Worm (Caenorhabditis elegans) whole organism, L1 larva: ENCODE data around the gene clh-6.

Experiments used
- C04F5.9 ChIP-seq: sonication (generic microtip); optimal IDR thresholded peaks from 2 replicates; lab custom pipeline; 2016; ENCODE audit warnings: missing genetic modification characterization, missing compliant biosample characterization
- C16A3.4 ChIP-seq: fragments of 150-350 bp; optimal IDR thresholded peaks from 2 replicates; lab custom pipeline; 2014; ENCODE audit warnings: missing biosample characterization, missing genetic modification characterization
- F16B12.6 ChIP-seq: fragments of 150-350 bp; optimal IDR thresholded peaks from 2 replicates; lab custom pipeline; 2014; ENCODE audit warnings: missing biosample characterization, missing genetic modification characterization
- Y116A8C.19 ChIP-seq: sonication (generic microtip); optimal IDR thresholded peaks from 2 replicates; lab custom pipeline; 2016; ENCODE audit warnings: missing compliant biosample characterization, missing genetic modification characterization, borderline replicate concordance
- aly-2 ChIP-seq: fragments of 150-350 bp; optimal IDR thresholded peaks from 2 replicates; lab custom pipeline; 2014; ENCODE audit warnings: missing biosample characterization, missing genetic modification characterization
- ama-1 ChIP-seq: fragments of 150-350 bp; optimal IDR thresholded peaks from 2 replicates; lab custom pipeline; 2014
- blmp-1 ChIP-seq: fragments of 150-350 bp; optimal IDR thresholded peaks from 2 replicates; lab custom pipeline; 2014; ENCODE audit warnings: missing biosample characterization, missing genetic modification characterization
- ceh-82 ChIP-seq, 3 experiments: fragments of 150-350 bp in 1 of 3; sonication (generic microtip) in 2 of 3; optimal IDR thresholded peaks; 2 replicates each; lab custom pipeline; 2014 to 2017; ENCODE audit warnings: missing biosample characterization in 3 of 3, missing genetic modification characterization in 3 of 3
- ceh-88 ChIP-seq: fragments of 200-800 bp; sonication (Bioruptor generic); IDR thresholded peaks from 2 replicates; pipeline ENCODE4 v1.3.6; 2022; ENCODE audit warnings: missing genetic modification characterization, missing compliant biosample characterization
- ces-1 ChIP-seq: fragments of 150-350 bp; optimal IDR thresholded peaks from 2 replicates; lab custom pipeline; 2014; ENCODE audit warnings: missing biosample characterization, missing genetic modification reagents, missing genetic modification characterization
- dpl-1 ChIP-seq, 3 experiments: fragments of 150-350 bp in 2 of 3; sonication (generic microtip) in 1 of 3; optimal IDR thresholded peaks; 2 replicates each; lab custom pipeline; 2014 to 2017; ENCODE audit warnings: missing biosample characterization in 3 of 3, missing genetic modification characterization in 3 of 3, missing genetic modification reagents in 3 of 3
- dsc-1 ChIP-seq: sonication (generic microtip); optimal IDR thresholded peaks from 2 replicates; lab custom pipeline; 2016; ENCODE audit warnings: mild to moderate bottlenecking, missing genetic modification characterization, missing compliant biosample characterization
- efl-1 ChIP-seq, 4 experiments: fragments of 150-350 bp; optimal IDR thresholded peaks in 3 of 4; peaks in 1 of 4; 1 replicate in 1 of 4; 2 replicates in 3 of 4; lab custom pipeline; 2014; ENCODE audit warnings: missing biosample characterization in 2 of 4, missing genetic modification characterization in 2 of 4, missing genetic modification reagents in 2 of 4
- ets-5 ChIP-seq: fragments of 200-800 bp; sonication (Bioruptor generic); IDR thresholded peaks from 2 replicates; pipeline ENCODE4 v1.3.6; 2022; ENCODE audit warnings: missing genetic modification characterization, missing compliant biosample characterization
- fos-1 ChIP-seq: fragments of 150-350 bp; optimal IDR thresholded peaks from 2 replicates; lab custom pipeline; 2014; ENCODE audit warnings: missing biosample characterization, missing genetic modification characterization
- isw-1 ChIP-seq: fragments of 200-800 bp; sonication (Bioruptor generic); IDR thresholded peaks from 2 replicates; pipeline ENCODE4 v1.3.6; 2022; ENCODE audit warnings: missing genetic modification characterization, missing compliant biosample characterization
- jun-1 ChIP-seq: fragments of 150-350 bp; optimal IDR thresholded peaks from 2 replicates; lab custom pipeline; 2014; ENCODE audit warnings: missing biosample characterization, missing genetic modification reagents, missing genetic modification characterization
- lin-14 ChIP-seq: fragments of 200-800 bp; sonication (Bioruptor generic); optimal IDR thresholded peaks from 2 replicates; lab custom pipeline; 2018; ENCODE audit warnings: mild to moderate bottlenecking, missing genetic modification characterization, moderate library complexity, missing compliant biosample characterization
- lin-15B ChIP-seq: fragments of 150-350 bp; sonication (generic microtip); optimal IDR thresholded peaks from 3 replicates; lab custom pipeline; 2014; ENCODE audit warnings: missing biosample characterization, missing genetic modification characterization
- lin-35 ChIP-seq, 2 experiments: fragments of 150-350 bp; optimal IDR thresholded peaks; 2 replicates each; lab custom pipeline; 2014; ENCODE audit warnings: missing biosample characterization in 2 of 2, missing genetic modification characterization in 2 of 2, missing genetic modification reagents in 2 of 2
- lir-3 ChIP-seq: sonication (generic microtip); optimal IDR thresholded peaks from 2 replicates; lab custom pipeline; 2016; ENCODE audit warnings: mild to moderate bottlenecking, missing genetic modification characterization, moderate library complexity, missing compliant biosample characterization; ENCODE audit not compliant: poor library complexity
- lsy-2 ChIP-seq, 2 experiments: fragments of 150-350 bp; optimal IDR thresholded peaks; 2 replicates each; lab custom pipeline; 2014; ENCODE audit warnings: missing biosample characterization in 2 of 2, missing genetic modification characterization in 2 of 2
- mab-9 ChIP-seq: fragments of 200-800 bp; sonication (Bioruptor generic); IDR thresholded peaks from 2 replicates; pipeline ENCODE4 v1.3.6; 2022; ENCODE audit warnings: missing genetic modification reagents, missing genetic modification characterization, missing compliant biosample characterization
- mep-1 ChIP-seq: fragments of 150-350 bp; optimal IDR thresholded peaks from 2 replicates; lab custom pipeline; 2014; ENCODE audit warnings: missing biosample characterization, missing genetic modification characterization
- nhr-19 ChIP-seq: fragments of 200-800 bp; sonication (Bioruptor generic); conservative IDR thresholded peaks from 2 replicates; pipeline ENCODE4 v1.3.6; 2022; ENCODE audit warnings: missing genetic modification characterization, missing compliant biosample characterization
- nhr-20 ChIP-seq: sonication (generic microtip); optimal IDR thresholded peaks from 2 replicates; lab custom pipeline; 2016; ENCODE audit warnings: mild to moderate bottlenecking, missing genetic modification characterization, missing compliant biosample characterization
- nhr-237 ChIP-seq: fragments of 150-350 bp; optimal IDR thresholded peaks from 2 replicates; lab custom pipeline; 2014; ENCODE audit warnings: missing biosample characterization, missing genetic modification characterization
- nhr-71 ChIP-seq: sonication (generic microtip); optimal IDR thresholded peaks from 2 replicates; lab custom pipeline; 2016; ENCODE audit warnings: mild to moderate bottlenecking, missing genetic modification characterization, moderate library complexity, missing compliant biosample characterization
- nhr-76 ChIP-seq: sonication (generic microtip); optimal IDR thresholded peaks from 2 replicates; lab custom pipeline; 2017; ENCODE audit warnings: missing biosample characterization, missing genetic modification characterization
- nhr-84 ChIP-seq: sonication (generic microtip); optimal IDR thresholded peaks from 2 replicates; lab custom pipeline; 2017; ENCODE audit warnings: missing biosample characterization, missing genetic modification characterization
- nhr-85 ChIP-seq: sonication (generic microtip); peaks from one replicate; lab custom pipeline; 2016; ENCODE audit warnings: missing genetic modification characterization, inconsistent platforms, missing compliant biosample characterization
- nhr-90 ChIP-seq: sonication (generic microtip); optimal IDR thresholded peaks from 2 replicates; lab custom pipeline; 2016; ENCODE audit warnings: mild to moderate bottlenecking, missing genetic modification characterization, missing compliant biosample characterization; ENCODE audit not compliant: poor library complexity
- pag-3 ChIP-seq: sonication (generic microtip); optimal IDR thresholded peaks from 2 replicates; lab custom pipeline; 2017; ENCODE audit warnings: missing genetic modification characterization, mild to moderate bottlenecking, missing compliant biosample characterization, antibody characterized with exemption, borderline replicate concordance; ENCODE audit not compliant: insufficient read depth
- pax-3 ChIP-seq: fragments of 200-800 bp; sonication (Bioruptor generic); optimal IDR thresholded peaks from 2 replicates; lab custom pipeline; 2018; ENCODE audit warnings: mild to moderate bottlenecking, missing genetic modification characterization, moderate library complexity, missing compliant biosample characterization
- rnt-1 ChIP-seq: sonication (generic microtip); optimal IDR thresholded peaks from 2 replicates; lab custom pipeline; 2016; ENCODE audit warnings: mild to moderate bottlenecking, missing genetic modification characterization, moderate library complexity, missing compliant biosample characterization
- snpc-4 ChIP-seq: fragments of 150-350 bp; optimal IDR thresholded peaks from 2 replicates; lab custom pipeline; 2014; ENCODE audit warnings: missing biosample characterization, missing genetic modification characterization
- snu-23 ChIP-seq: sonication (generic microtip); optimal IDR thresholded peaks from 2 replicates; lab custom pipeline; 2016; ENCODE audit warnings: missing genetic modification characterization, missing compliant biosample characterization
- sox-4 ChIP-seq: sonication (generic microtip); optimal IDR thresholded peaks from 2 replicates; lab custom pipeline; 2016; ENCODE audit warnings: missing genetic modification characterization, missing compliant biosample characterization
- sup-37 ChIP-seq: fragments of 200-800 bp; sonication (Bioruptor generic); optimal IDR thresholded peaks from 2 replicates; lab custom pipeline; 2018; ENCODE audit warnings: mild to moderate bottlenecking, missing genetic modification characterization, missing compliant biosample characterization
- swsn-7 ChIP-seq: sonication (generic microtip); optimal IDR thresholded peaks from 2 replicates; lab custom pipeline; 2016; ENCODE audit warnings: missing genetic modification characterization, missing compliant biosample characterization
- unc-98 ChIP-seq: fragments of 200-800 bp; sonication (Bioruptor generic); IDR thresholded peaks from 2 replicates; pipeline ENCODE4 v1.3.6; 2022; ENCODE audit warnings: missing genetic modification characterization, missing compliant biosample characterization
- vab-15 ChIP-seq: sonication (generic microtip); optimal IDR thresholded peaks from 2 replicates; lab custom pipeline; 2017; ENCODE audit warnings: missing genotype, mild to moderate bottlenecking, missing genetic modification characterization, missing compliant biosample characterization
- xbp-1 ChIP-seq: sonication (generic microtip); optimal IDR thresholded peaks from 2 replicates; lab custom pipeline; 2016; ENCODE audit warnings: missing genetic modification characterization, missing compliant biosample characterization
- ztf-11 ChIP-seq, 2 experiments: sonication (generic microtip); optimal IDR thresholded peaks; 2 replicates each; lab custom pipeline; 2016 to 2017; ENCODE audit warnings: missing genetic modification characterization in 2 of 2, missing biosample characterization in 1 of 2, missing compliant biosample characterization in 1 of 2

Gene clh-6

ce11 chrV:12068437-12068836, 5.3 kb upstream of the clh-6 start, which contains the start of gene kmo-2:
Gene kmo-2, minus strand, starts transcription at chrV:12068537.
- TF ChIP-seq swsn-7 (tag; lab: Kevin White, UChicago) (no peak), sup-37 (no peak), rnt-1 (tag; lab: Kevin White, UChicago) (no peak), nhr-237 (tag; lab: Kevin White, UChicago) (no peak), ceh-88 (GFP tag; lab: Robert Waterston, UW) (no peak), aly-2 (no peak), nhr-19 (GFP tag; lab: Robert Waterston, UW) (no peak), sox-4 (tag; lab: Kevin White, UChicago) (no peak), blmp-1 (tag; lab: Kevin White, UChicago) (no peak), nhr-20 (tag; lab: Kevin White, UChicago) (no peak), ztf-11 (tag; optimal IDR thresholded peaks at IDR 0.05; lab: Kevin White, UChicago) (no peak), lin-15B (tag; lab: Kevin White, UChicago) (no peak)

ce11 chrV:12065859-12066258, 2.7 kb upstream of the clh-6 start:
- TF ChIP-seq snpc-4 (tag; lab: Kevin White, UChicago) (no peak), lir-3 (peak; percentile 1), dpl-1 (GFP tag; optimal IDR thresholded peaks at IDR 0.05; lab: Kevin White, UChicago) (peak; percentile 18 to 53 (median 22)), ces-1 (GFP tag; lab: Kevin White, UChicago) (no peak), efl-1 (optimal IDR thresholded peaks at IDR 0.05; lab: Kevin White, UChicago) (peak; percentile 13 to 42), efl-1 (GFP tag; optimal IDR thresholded peaks at IDR 0.05 in 1 of 2; lab: Kevin White, UChicago) (peak; percentile 59 to 94), ama-1 (no peak), dsc-1 (tag; lab: Kevin White, UChicago) (no peak), xbp-1 (tag; lab: Kevin White, UChicago) (peak; percentile 19), mab-9 (GFP tag; lab: Robert Waterston, UW) (no peak), vab-15 (tag; lab: Kevin White, UChicago) (no peak), nhr-85 (tag; lab: Kevin White, UChicago) (no peak), snu-23 (GFP tag; lab: Kevin White, UChicago) (peak; percentile 34), unc-98 (GFP tag; lab: Robert Waterston, UW) (no peak), pax-3 (peak; percentile 52), nhr-84 (tag; lab: Kevin White, UChicago) (no peak), nhr-76 (no peak), isw-1 (GFP tag; lab: Robert Waterston, UW) (no peak), lin-35 (GFP tag; optimal IDR thresholded peaks at IDR 0.05; lab: Kevin White, UChicago) (peak; percentile 20 to 57), C16A3.4 (tag; lab: Kevin White, UChicago) (peak; percentile 5), ceh-88 (GFP tag; lab: Robert Waterston, UW) (no peak), lsy-2 (tag; optimal IDR thresholded peaks at IDR 0.05; lab: Kevin White, UChicago) (peak; percentile 40 to 60), jun-1 (tag; lab: Kevin White, UChicago) (no peak), pag-3 (tag; lab: Kevin White, UChicago) (no peak), ceh-82 (tag; optimal IDR thresholded peaks at IDR 0.05; lab: Kevin White, UChicago) (peak in 1 of 3 experiments; percentile 8), nhr-71 (peak; percentile 25), F16B12.6 (tag; lab: Kevin White, UChicago) (peak; percentile 82), swsn-7 (tag; lab: Kevin White, UChicago) (no peak), nhr-90 (tag; lab: Kevin White, UChicago) (peak; percentile 14), blmp-1 (tag; lab: Kevin White, UChicago) (peak; percentile 34), nhr-19 (GFP tag; lab: Robert Waterston, UW) (no peak), mep-1 (tag; lab: Kevin White, UChicago) (peak; percentile 54)

ce11 chrV:12065369-12065768, 2.2 kb upstream of the clh-6 start, which contains the start of gene pqn-53:
Gene pqn-53, minus strand, starts transcription at chrV:12065391.
- TF ChIP-seq fos-1 (tag; lab: Kevin White, UChicago): peak; percentile 18
- TF ChIP-seq ets-5 (GFP tag; lab: Robert Waterston, UW): no peak
- TF ChIP-seq pax-3: no peak
- no peak for TF ChIP-seq lin-15B (tag; lab: Kevin White, UChicago)
- TF ChIP-seq rnt-1 (tag; lab: Kevin White, UChicago): peak; percentile 50
- no peak for TF ChIP-seq Y116A8C.19 (tag; lab: Kevin White, UChicago)
- TF ChIP-seq efl-1 (optimal IDR thresholded peaks at IDR 0.05; lab: Kevin White, UChicago): peak in 1 of 2 experiments; percentile 5
- peak; percentile 6 to 71 for TF ChIP-seq efl-1 (GFP tag; optimal IDR thresholded peaks at IDR 0.05 in 1 of 2; lab: Kevin White, UChicago)
- no peak for TF ChIP-seq C04F5.9 (tag; lab: Kevin White, UChicago)
- peak; percentile 30 for TF ChIP-seq pag-3 (tag; lab: Kevin White, UChicago)
- TF ChIP-seq lsy-2 (tag; optimal IDR thresholded peaks at IDR 0.05; lab: Kevin White, UChicago): peak in 1 of 2 experiments; percentile 21
- TF ChIP-seq lin-14 (GFP tag; lab: Kevin White, UChicago): peak; percentile 63
- peak; percentile 64 for TF ChIP-seq nhr-85 (tag; lab: Kevin White, UChicago)
- peak; percentile 8 for TF ChIP-seq snu-23 (GFP tag; lab: Kevin White, UChicago)
